Worm (Caenorhabditis elegans): ENCODE measurements around the gene nlp-55.

The nlp-55 gene

ce11 chrII:8328820-8329339 is 33.7 kb upstream of the nlp-55 start, which contains the start of gene hel-1 (continued):
- TF ChIP-seq zip-5 (tag; optimal IDR thresholded peaks at IDR 0.05) = no peak
- TF ChIP-seq ref-2 (tag; optimal IDR thresholded peaks at IDR 0.05) = peak; percentile 71
- TF ChIP-seq gmeb-2 (tag; optimal IDR thresholded peaks at IDR 0.05) = no peak
- no peak for TF ChIP-seq pqm-1 (tag; optimal IDR thresholded peaks at IDR 0.05)
- no peak for TF ChIP-seq nhr-232 (tag; optimal IDR thresholded peaks at IDR 0.05)
- TF ChIP-seq ceh-22 (tag; optimal IDR thresholded peaks at IDR 0.05) = no peak
- no peak for TF ChIP-seq npax-4 (tag; optimal IDR thresholded peaks at IDR 0.05)
- peak; percentile 30 for TF ChIP-seq madf-2 (tag; optimal IDR thresholded peaks at IDR 0.05)
- TF ChIP-seq odd-2 (tag; optimal IDR thresholded peaks at IDR 0.05) = no peak
- TF ChIP-seq K09A11.1 (tag; optimal IDR thresholded peaks at IDR 0.05; ENCODE audit: insufficient read depth) = no peak
- TF ChIP-seq ceh-9 (tag; optimal IDR thresholded peaks at IDR 0.05) = no peak
- no peak for TF ChIP-seq hlh-30 (tag; optimal IDR thresholded peaks at IDR 0.05; ENCODE audit: insufficient read depth)
- TF ChIP-seq lim-6 (tag; optimal IDR thresholded peaks at IDR 0.05) = no peak
- peak; percentile 39 for TF ChIP-seq hlh-8 (tag; optimal IDR thresholded peaks at IDR 0.05)
- TF ChIP-seq ceh-14 (tag; optimal IDR thresholded peaks at IDR 0.05) = no peak
- TF ChIP-seq ceh-19 (GFP tag; optimal IDR thresholded peaks at IDR 0.05) = peak; percentile 10
- peak; percentile 75 for TF ChIP-seq tbx-2 (tag; optimal IDR thresholded peaks at IDR 0.05)
- TF ChIP-seq unc-3 (GFP tag; conservative IDR thresholded peaks at IDR 0.05) = no peak
- TF ChIP-seq unc-3 (tag; optimal IDR thresholded peaks at IDR 0.05) = no peak

- TF ChIP-seq sox-2 (GFP tag; IDR thresholded peaks at IDR 0.05) = no peak
- no peak for TF ChIP-seq odd-2 (tag; optimal IDR thresholded peaks at IDR 0.05)
- no peak for TF ChIP-seq dve-1 (tag; optimal IDR thresholded peaks at IDR 0.05)
- TF ChIP-seq rnt-1 (tag; optimal IDR thresholded peaks at IDR 0.05) = no peak
- no peak for TF ChIP-seq pros-1 (tag; optimal IDR thresholded peaks at IDR 0.05)
- no peak for TF ChIP-seq unc-3 (GFP tag; conservative IDR thresholded peaks at IDR 0.05)
- TF ChIP-seq unc-3 (tag; optimal IDR thresholded peaks at IDR 0.05) = no peak
- no peak for TF ChIP-seq ceh-2 (tag; optimal IDR thresholded peaks at IDR 0.05)
- no peak for TF ChIP-seq pha-4 (tag; optimal IDR thresholded peaks at IDR 0.05)
- TF ChIP-seq lim-6 (tag; optimal IDR thresholded peaks at IDR 0.05) = no peak
Measured at ce11 chrII:8327450-8327849, 32.3 kb upstream of the nlp-55 start.

- no peak for TF ChIP-seq che-1 (tag; optimal IDR thresholded peaks at IDR 0.05)
- no peak for TF ChIP-seq ceh-18 (tag; optimal IDR thresholded peaks at IDR 0.05)
- no peak for TF ChIP-seq ceh-24 (tag; optimal IDR thresholded peaks at IDR 0.05)
- no peak for TF ChIP-seq pros-1 (tag; optimal IDR thresholded peaks at IDR 0.05)
Measured at ce11 chrII:8326228-8326960, 31.2 kb upstream of the nlp-55 start.

ce11 chrII:8325002-8325539 is 29.9 kb upstream of the nlp-55 start, which contains the start of the genes ran-3 and C26D10.3:
Gene ran-3 (minus strand): TSS chrII:8325052.
Gene C26D10.3 (plus strand): TSS chrII:8325386.
- peak; percentile 37 for TF ChIP-seq pha-2 (tag; optimal IDR thresholded peaks at IDR 0.05)
- no peak for TF ChIP-seq hlh-6 (tag; optimal IDR thresholded peaks at IDR 0.05)
- no peak for TF ChIP-seq nhr-11 (tag; optimal IDR thresholded peaks at IDR 0.05)
- peak; percentile 54 for TF ChIP-seq ttx-3 (tag; optimal IDR thresholded peaks at IDR 0.05)
- TF ChIP-seq pha-4 (tag; optimal IDR thresholded peaks at IDR 0.05) = no peak
- TF ChIP-seq rnt-1 (tag; optimal IDR thresholded peaks at IDR 0.05) = peak; percentile 15
- TF ChIP-seq ceh-48 (tag; optimal IDR thresholded peaks at IDR 0.05) = no peak
- TF ChIP-seq odd-2 (tag; optimal IDR thresholded peaks at IDR 0.05) = no peak
- no peak for TF ChIP-seq unc-55 (GFP tag; optimal IDR thresholded peaks at IDR 0.05)
- TF ChIP-seq lim-6 (tag; optimal IDR thresholded peaks at IDR 0.05) = no peak
- no peak for TF ChIP-seq pqm-1 (tag; optimal IDR thresholded peaks at IDR 0.05)
- TF ChIP-seq ceh-31 (tag; optimal IDR thresholded peaks at IDR 0.05) = peak; percentile 47
- peak; percentile 45 for TF ChIP-seq ceh-2 (tag; optimal IDR thresholded peaks at IDR 0.05)
- TF ChIP-seq ceh-30 (tag; optimal IDR thresholded peaks at IDR 0.05) = no peak
- TF ChIP-seq F13H6.1 (tag; optimal IDR thresholded peaks at IDR 0.05) = no peak
- TF ChIP-seq lin-11 (tag; optimal IDR thresholded peaks at IDR 0.05) = no peak
- no peak for TF ChIP-seq ceh-22 (tag; optimal IDR thresholded peaks at IDR 0.05)
- TF ChIP-seq ceh-34 (tag; optimal IDR thresholded peaks at IDR 0.05) = peak; percentile 10
- peak; percentile 9 for TF ChIP-seq syd-9 (tag; optimal IDR thresholded peaks at IDR 0.05)
- no peak for TF ChIP-seq pag-3 (tag; optimal IDR thresholded peaks at IDR 0.05; ENCODE audit: borderline replicate concordance)
- peak; percentile 47 for TF ChIP-seq pax-1 (tag; optimal IDR thresholded peaks at IDR 0.05)
- TF ChIP-seq pros-1 (tag; optimal IDR thresholded peaks at IDR 0.05) = no peak
- TF ChIP-seq elt-4 (tag; optimal IDR thresholded peaks at IDR 0.05) = no peak
- peak; percentile 18 for TF ChIP-seq T23F11.4 (GFP tag; optimal IDR thresholded peaks at IDR 0.05)
- peak; percentile 18 for TF ChIP-seq unc-42 (tag; optimal IDR thresholded peaks at IDR 0.05)
